Worm (Caenorhabditis elegans): Measurements from ENCODE around the gene rabn-5.

Gene rabn-5

ce11 chrIII:5863774-5864173, 579 bp upstream of the rabn-5 start, which contains the start of gene dnpp-1:
dnpp-1 (minus strand) TSS chrIII:5863803.
- no peak for TF ChIP-seq nhr-12 (tag; optimal IDR thresholded peaks at IDR 0.05)
- no peak for TF ChIP-seq ztf-11 (tag; optimal IDR thresholded peaks at IDR 0.05)
- TF ChIP-seq fos-1 (tag; optimal IDR thresholded peaks at IDR 0.05): peak; percentile 87
- TF ChIP-seq nhr-23 (tag; optimal IDR thresholded peaks at IDR 0.05): no peak
- TF ChIP-seq skn-1 (tag; optimal IDR thresholded peaks at IDR 0.05): peak; percentile 72
- peak; percentile 63 for TF ChIP-seq crh-2 (tag; optimal IDR thresholded peaks at IDR 0.05)

ce11 chrIII:5868401-5868800, 4.0 kb downstream of the rabn-5 start, which contains the start of gene eng-1:
eng-1 (minus strand) TSS chrIII:5868501.
- TF ChIP-seq nhr-12 (tag; optimal IDR thresholded peaks at IDR 0.05) (no peak), skn-1 (tag; optimal IDR thresholded peaks at IDR 0.05) (no peak), ama-1 (optimal IDR thresholded peaks at IDR 0.05) (no peak), sma-3 (GFP tag; optimal IDR thresholded peaks at IDR 0.05) (no peak), nhr-77 (tag; optimal IDR thresholded peaks at IDR 0.05) (no peak), F13H6.1 (tag; optimal IDR thresholded peaks at IDR 0.05) (no peak), nhr-21 (tag; optimal IDR thresholded peaks at IDR 0.05) (no peak), nhr-6 (tag; optimal IDR thresholded peaks at IDR 0.05) (no peak), snpc-4 (tag; optimal IDR thresholded peaks at IDR 0.05) (no peak), unc-39 (tag; optimal IDR thresholded peaks at IDR 0.05) (no peak), C34F6.9 (tag; optimal IDR thresholded peaks at IDR 0.05) (no peak), nhr-129 (tag; optimal IDR thresholded peaks at IDR 0.05) (no peak), sma-9 (GFP tag; optimal IDR thresholded peaks at IDR 0.05) (no peak), sma-9 (tag; optimal IDR thresholded peaks at IDR 0.05) (no peak), ceh-16 (tag; optimal IDR thresholded peaks at IDR 0.05) (no peak)

- TF ChIP-seq unc-62 (GFP tag; optimal IDR thresholded peaks at IDR 0.05) (no peak), ceh-82 (tag; optimal IDR thresholded peaks at IDR 0.05) (no peak), nhr-6 (tag; optimal IDR thresholded peaks at IDR 0.05) (no peak), gmeb-1 (tag; optimal IDR thresholded peaks at IDR 0.05) (no peak), mdl-1 (tag; optimal IDR thresholded peaks at IDR 0.05) (no peak), unc-55 (GFP tag; optimal IDR thresholded peaks at IDR 0.05) (no peak), C34F6.9 (tag; optimal IDR thresholded peaks at IDR 0.05) (no peak), mbf-1 (tag; optimal IDR thresholded peaks at IDR 0.05) (no peak), ceh-16 (tag; optimal IDR thresholded peaks at IDR 0.05) (no peak), aly-2 (tag; optimal IDR thresholded peaks at IDR 0.05) (no peak), unc-39 (tag; optimal IDR thresholded peaks at IDR 0.05) (no peak), ztf-1 (GFP tag; conservative IDR thresholded peaks at IDR 0.05) (no peak), egl-27 (tag; optimal IDR thresholded peaks at IDR 0.05) (no peak), F13H6.1 (tag; optimal IDR thresholded peaks at IDR 0.05) (no peak), ZK546.5 (tag; optimal IDR thresholded peaks at IDR 0.05) (no peak), R02D3.7 (tag; optimal IDR thresholded peaks at IDR 0.05) (no peak)
Observed at ce11 chrIII:5869429-5869828, 5.1 kb downstream of the rabn-5 start, which contains the start of gene F01F1.15. F01F1.15 (minus strand) TSS chrIII:5869529.

ce11 chrIII:5871760-5872159, 7.4 kb downstream of the rabn-5 start, which contains the start of the genes F01F1.11 and F01F1.3:
F01F1.11 (minus strand) TSS chrIII:5871877.
F01F1.3 (plus strand) TSS chrIII:5871938.
- TF ChIP-seq sem-4 (tag; optimal IDR thresholded peaks at IDR 0.05) (peak; percentile 8), lin-11 (tag; optimal IDR thresholded peaks at IDR 0.05) (peak; percentile 52), nhr-23 (tag; optimal IDR thresholded peaks at IDR 0.05) (no peak), ZK546.5 (tag; optimal IDR thresholded peaks at IDR 0.05) (no peak), dmd-4 (tag; optimal IDR thresholded peaks at IDR 0.05) (no peak), ama-1 (optimal IDR thresholded peaks at IDR 0.05) (no peak), fos-1 (tag; optimal IDR thresholded peaks at IDR 0.05) (peak; percentile 33), ztf-1 (GFP tag; conservative IDR thresholded peaks at IDR 0.05) (no peak), nhr-21 (tag; optimal IDR thresholded peaks at IDR 0.05) (peak; percentile 76), mbf-1 (tag; optimal IDR thresholded peaks at IDR 0.05) (no peak), nhr-10 (tag; optimal IDR thresholded peaks at IDR 0.05) (no peak), nhr-6 (tag; optimal IDR thresholded peaks at IDR 0.05) (peak; percentile 52), zag-1 (tag; optimal IDR thresholded peaks at IDR 0.05) (no peak), Y55F3AM.14 (GFP tag; optimal IDR thresholded peaks at IDR 0.05) (no peak), sma-9 (GFP tag; optimal IDR thresholded peaks at IDR 0.05) (peak; percentile 88), sma-9 (tag; optimal IDR thresholded peaks at IDR 0.05) (no peak), nhr-77 (tag; optimal IDR thresholded peaks at IDR 0.05) (peak; percentile 11), gmeb-1 (tag; optimal IDR thresholded peaks at IDR 0.05) (peak; percentile 95), mab-5 (tag; optimal IDR thresholded peaks at IDR 0.05) (no peak), aly-2 (tag; optimal IDR thresholded peaks at IDR 0.05) (no peak), lin-39 (tag; optimal IDR thresholded peaks at IDR 0.05) (no peak), nhr-25 (tag; optimal IDR thresholded peaks at IDR 0.05) (peak; percentile 77), R02D3.7 (tag; optimal IDR thresholded peaks at IDR 0.05) (no peak), lsy-2 (tag; optimal IDR thresholded peaks at IDR 0.05) (peak; percentile 48 to 90), elt-3 (tag; optimal IDR thresholded peaks at IDR 0.05) (no peak), nhr-12 (tag; optimal IDR thresholded peaks at IDR 0.05) (no peak), peb-1 (tag; optimal IDR thresholded peaks at IDR 0.05) (no peak), ztf-4 (tag; optimal IDR thresholded peaks at IDR 0.05) (peak; percentile 5), C34F6.9 (tag; optimal IDR thresholded peaks at IDR 0.05) (peak; percentile 60), unc-39 (tag; optimal IDR thresholded peaks at IDR 0.05) (no peak), nhr-237 (tag; optimal IDR thresholded peaks at IDR 0.05) (no peak), nhr-11 (tag; optimal IDR thresholded peaks at IDR 0.05) (no peak), nhr-129 (tag; optimal IDR thresholded peaks at IDR 0.05) (peak; percentile 40), skn-1 (tag; optimal IDR thresholded peaks at IDR 0.05) (no peak), ceh-16 (tag; optimal IDR thresholded peaks at IDR 0.05) (no peak), unc-62 (GFP tag; optimal IDR thresholded peaks at IDR 0.05) (no peak), unc-55 (GFP tag; optimal IDR thresholded peaks at IDR 0.05) (peak; percentile 84), alr-1 (tag; optimal IDR thresholded peaks at IDR 0.05) (no peak)

Data from whole organism, L2 larva.